Worm (Caenorhabditis elegans) whole organism, L4 larva: ENCODE measurements around the gene sym-1.
A peak's percentile ranks its signal among the peaks of the same experiment; 100 is the strongest.

Source experiments
- F10B5.3 ChIP-seq: sonication (generic microtip); optimal IDR thresholded peaks from 2 replicates; lab custom pipeline; 2016; ENCODE audit warnings: mild to moderate bottlenecking, missing genetic modification characterization, missing compliant biosample characterization
- F44E2.7 ChIP-seq: fragments of 200-800 bp; sonication (Bioruptor generic); IDR thresholded peaks from 2 replicates; pipeline ENCODE4 v2.1.2; 2022; ENCODE audit warnings: missing genetic modification characterization, missing compliant biosample characterization
- R02D3.7 ChIP-seq: fragments of 150-350 bp; sonication (generic microtip); optimal IDR thresholded peaks from 3 replicates; lab custom pipeline; 2014; ENCODE audit warnings: missing biosample characterization, missing genetic modification characterization
- T26A8.4 ChIP-seq: fragments of 200-800 bp; sonication (Bioruptor generic); IDR thresholded peaks from 2 replicates; pipeline ENCODE4 v1.3.6; 2022; ENCODE audit warnings: missing genetic modification characterization, missing compliant biosample characterization
- Y5F2A.4 ChIP-seq: fragments of 200-800 bp; sonication (Bioruptor generic); optimal IDR thresholded peaks from 2 replicates; lab custom pipeline; 2018; ENCODE audit warnings: mild to moderate bottlenecking, missing genetic modification characterization, missing compliant biosample characterization
- ZK337.2 ChIP-seq: fragments of 200-800 bp; sonication (Bioruptor generic); IDR thresholded peaks from 2 replicates; pipeline ENCODE4 v1.3.6; 2022; ENCODE audit warnings: missing genetic modification reagents, missing genetic modification characterization, missing compliant biosample characterization
- ZK546.5 ChIP-seq, 2 experiments: sonication (generic microtip); optimal IDR thresholded peaks; 2 replicates each; lab custom pipeline; 2017; ENCODE audit warnings: missing biosample characterization in 2 of 2, missing genetic modification characterization in 2 of 2
- aly-2 ChIP-seq: sonication (generic microtip); optimal IDR thresholded peaks from 2 replicates; lab custom pipeline; 2018; ENCODE audit warnings: missing biosample characterization, missing genetic modification characterization
- ceh-28 ChIP-seq: fragments of 150-350 bp; optimal IDR thresholded peaks from 2 replicates; lab custom pipeline; 2014; ENCODE audit warnings: missing biosample characterization, missing genetic modification reagents, missing genetic modification characterization
- ceh-44 ChIP-seq: fragments of 200-800 bp; sonication (Bioruptor generic); IDR thresholded peaks from 2 replicates; pipeline ENCODE4 v1.3.6; 2022; ENCODE audit warnings: missing genetic modification reagents, missing genetic modification characterization, missing compliant biosample characterization
- ceh-62 ChIP-seq: sonication (generic microtip); optimal IDR thresholded peaks from 2 replicates; lab custom pipeline; 2017; ENCODE audit warnings: missing biosample characterization, missing genetic modification characterization
- ceh-82 ChIP-seq: sonication (generic microtip); optimal IDR thresholded peaks from 2 replicates; lab custom pipeline; 2017; ENCODE audit warnings: missing biosample characterization, missing genetic modification characterization
- cey-2 ChIP-seq: sonication (generic microtip); optimal IDR thresholded peaks from 3 replicates; lab custom pipeline; 2017; ENCODE audit warnings: missing genetic modification characterization, mild to moderate bottlenecking, missing compliant biosample characterization, antibody characterized with exemption, borderline replicate concordance; ENCODE audit not compliant: insufficient read depth
- daf-16 ChIP-seq, 3 experiments: sonication (generic microtip); optimal IDR thresholded peaks; 2 replicates each; lab custom pipeline; 2016 to 2017; ENCODE audit warnings: missing genetic modification characterization in 3 of 3, missing genetic modification reagents in 3 of 3, mild to moderate bottlenecking in 2 of 3, missing compliant biosample characterization in 2 of 3, missing biosample characterization in 1 of 3, moderate library complexity in 1 of 3
- daf-8 ChIP-seq: fragments of 200-800 bp; sonication (Bioruptor generic); IDR thresholded peaks from 2 replicates; pipeline ENCODE4 v1.3.6; 2022; ENCODE audit warnings: missing genetic modification characterization, missing compliant biosample characterization
- dmd-6 ChIP-seq: fragments of 200-800 bp; sonication (Bioruptor generic); IDR thresholded peaks from 2 replicates; pipeline ENCODE4 v1.3.6; 2022; ENCODE audit warnings: missing genetic modification reagents, missing genetic modification characterization, missing compliant biosample characterization
- dmd-8 ChIP-seq: fragments of 200-800 bp; sonication (Bioruptor generic); IDR thresholded peaks from 2 replicates; pipeline ENCODE4 v1.3.6; 2022; ENCODE audit warnings: missing genetic modification characterization, missing compliant biosample characterization
- dmd-9 ChIP-seq: fragments of 200-800 bp; sonication (Bioruptor generic); IDR thresholded peaks from 2 replicates; pipeline ENCODE4 v1.3.6; 2022; ENCODE audit warnings: missing genetic modification reagents, missing genetic modification characterization, missing compliant biosample characterization
- duxl-1 ChIP-seq: sonication (generic microtip); optimal IDR thresholded peaks from 2 replicates; lab custom pipeline; 2016; ENCODE audit warnings: mild to moderate bottlenecking, missing genetic modification characterization, moderate library complexity, missing compliant biosample characterization; ENCODE audit not compliant: poor library complexity
- dve-1 ChIP-seq: sonication (generic microtip); optimal IDR thresholded peaks from 2 replicates; lab custom pipeline; 2017; ENCODE audit warnings: antibody characterized with exemption, mild to moderate bottlenecking, missing genetic modification characterization, missing compliant biosample characterization; ENCODE audit not compliant: insufficient read depth
- fos-1 ChIP-seq: fragments of 150-350 bp; optimal IDR thresholded peaks from 2 replicates; lab custom pipeline; 2014; ENCODE audit warnings: missing biosample characterization, missing genetic modification characterization
- hlh-11 ChIP-seq: fragments of 200-800 bp; sonication (Bioruptor generic); optimal IDR thresholded peaks from 2 replicates; lab custom pipeline; 2018; ENCODE audit warnings: mild to moderate bottlenecking, missing genetic modification characterization, missing compliant biosample characterization
- hlh-30 ChIP-seq: sonication (generic microtip); optimal IDR thresholded peaks from 2 replicates; lab custom pipeline; 2017; ENCODE audit warnings: antibody characterized with exemption, mild to moderate bottlenecking, missing genetic modification characterization, missing compliant biosample characterization; ENCODE audit not compliant: insufficient read depth
- hmg-1.1 ChIP-seq: fragments of 200-800 bp; sonication (Bioruptor generic); IDR thresholded peaks from 2 replicates; pipeline ENCODE4 v1.3.6; 2022; ENCODE audit warnings: missing genetic modification reagents, missing genetic modification characterization, missing compliant biosample characterization
- lin-1 ChIP-seq: fragments of 200-800 bp; sonication (Bioruptor generic); IDR thresholded peaks from 2 replicates; pipeline ENCODE4 v1.3.6; 2022; ENCODE audit warnings: missing genetic modification reagents, missing genetic modification characterization, missing compliant biosample characterization
- lin-29 ChIP-seq: fragments of 200-800 bp; sonication (Bioruptor generic); IDR thresholded peaks from 2 replicates; pipeline ENCODE4 v1.3.6; 2022; ENCODE audit warnings: missing genetic modification reagents, missing genetic modification characterization, missing compliant biosample characterization
- lin-38 ChIP-seq: fragments of 200-800 bp; sonication (Bioruptor generic); IDR thresholded peaks from 2 replicates; pipeline ENCODE4 v1.3.6; 2022; ENCODE audit warnings: missing genetic modification reagents, missing genetic modification characterization, missing compliant biosample characterization
- lir-3 ChIP-seq: sonication (generic microtip); optimal IDR thresholded peaks from 2 replicates; lab custom pipeline; 2016; ENCODE audit warnings: mild to moderate bottlenecking, missing genetic modification characterization, missing compliant biosample characterization
- madf-5 ChIP-seq, 2 experiments: fragments of 200-800 bp; sonication (Bioruptor generic); IDR thresholded peaks; 2 replicates each; pipeline ENCODE4 v1.3.6; 2022; ENCODE audit warnings: missing compliant biosample characterization in 2 of 2, missing genetic modification characterization in 2 of 2
- mes-2 ChIP-seq: sonication (generic microtip); optimal IDR thresholded peaks from 2 replicates; lab custom pipeline; 2016; ENCODE audit warnings: missing genotype, mild to moderate bottlenecking, missing genetic modification characterization, missing compliant biosample characterization; ENCODE audit not compliant: poor library complexity, severe bottlenecking
- nhr-102 ChIP-seq: sonication (generic microtip); optimal IDR thresholded peaks from 2 replicates; lab custom pipeline; 2016; ENCODE audit warnings: mild to moderate bottlenecking, missing genetic modification characterization, moderate library complexity, missing compliant biosample characterization
- nhr-28 ChIP-seq: fragments of 150-350 bp; optimal IDR thresholded peaks from 2 replicates; lab custom pipeline; 2014; ENCODE audit warnings: missing biosample characterization, missing genetic modification characterization
- nhr-41 ChIP-seq: fragments of 200-800 bp; sonication (Bioruptor generic); IDR thresholded peaks from 2 replicates; pipeline ENCODE4 v1.3.6; 2022; ENCODE audit warnings: missing genetic modification reagents, missing genetic modification characterization, missing compliant biosample characterization
- nhr-48 ChIP-seq: sonication (generic microtip); optimal IDR thresholded peaks from 2 replicates; lab custom pipeline; 2016; ENCODE audit warnings: mild to moderate bottlenecking, missing genetic modification characterization, missing compliant biosample characterization
- nhr-76 ChIP-seq: fragments of 150-350 bp; optimal IDR thresholded peaks from 2 replicates; lab custom pipeline; 2014; ENCODE audit warnings: missing biosample characterization, missing genetic modification characterization
- nhr-77 ChIP-seq: fragments of 150-350 bp; optimal IDR thresholded peaks from 2 replicates; lab custom pipeline; 2014; ENCODE audit warnings: missing biosample characterization, missing genetic modification characterization
- pha-4 ChIP-seq, 2 experiments: fragments of 150-350 bp in 1 of 2; fragments of 200-800 bp in 1 of 2; sonication (Bioruptor generic) in 1 of 2; IDR thresholded peaks in 1 of 2; optimal IDR thresholded peaks in 1 of 2; 2 replicates each; pipeline versions ENCODE4 v1.3.6 to Lab custom; 2014 to 2022; ENCODE audit warnings: missing genetic modification characterization in 2 of 2, missing genetic modification reagents in 2 of 2, missing biosample characterization in 1 of 2, missing compliant biosample characterization in 1 of 2
- php-3 ChIP-seq: fragments of 200-800 bp; sonication (Bioruptor generic); IDR thresholded peaks from 2 replicates; pipeline ENCODE4 v1.3.6; 2022; ENCODE audit warnings: missing genetic modification reagents, missing genetic modification characterization, missing compliant biosample characterization
- pqm-1 ChIP-seq: sonication (generic microtip); optimal IDR thresholded peaks from 2 replicates; lab custom pipeline; 2017; ENCODE audit warnings: missing biosample characterization, missing genetic modification characterization
- set-16 ChIP-seq: fragments of 200-800 bp; sonication (Bioruptor generic); IDR thresholded peaks from 2 replicates; pipeline ENCODE4 v1.3.6; 2022; ENCODE audit warnings: missing genetic modification reagents, missing genetic modification characterization, missing compliant biosample characterization
- skn-1 ChIP-seq: fragments of 150-350 bp; optimal IDR thresholded peaks from 2 replicates; lab custom pipeline; 2014; ENCODE audit warnings: missing biosample characterization, missing genetic modification characterization
- snpc-1.2 ChIP-seq: fragments of 200-800 bp; sonication (Bioruptor generic); IDR thresholded peaks from 2 replicates; pipeline ENCODE4 v1.3.6; 2022; ENCODE audit warnings: missing genetic modification reagents, missing genetic modification characterization, missing compliant biosample characterization
- snpc-4 ChIP-seq: fragments of 150-350 bp; optimal IDR thresholded peaks from 2 replicates; lab custom pipeline; 2014; ENCODE audit warnings: missing biosample characterization, missing genetic modification characterization
- tag-97 ChIP-seq: fragments of 200-800 bp; sonication (Bioruptor generic); IDR thresholded peaks from 2 replicates; pipeline ENCODE4 v1.3.6; 2022; ENCODE audit warnings: missing genetic modification characterization, missing compliant biosample characterization
- tra-1 ChIP-seq: fragments of 200-800 bp; sonication (Bioruptor generic); IDR thresholded peaks from 2 replicates; pipeline ENCODE4 v1.3.6; 2022; ENCODE audit warnings: missing genetic modification reagents, missing genetic modification characterization, missing compliant biosample characterization
- unc-62 ChIP-seq, 3 experiments: fragments of 150-350 bp in 1 of 3; sonication (generic microtip); optimal IDR thresholded peaks in 2 of 3; peaks in 1 of 3; 1 replicate in 1 of 3; 2 replicates in 2 of 3; lab custom pipeline; 2014 to 2017; ENCODE audit warnings: missing biosample characterization in 3 of 3, missing genetic modification characterization in 3 of 3, missing genetic modification reagents in 3 of 3, missing genotype in 1 of 3
- zag-1 ChIP-seq: fragments of 150-350 bp; optimal IDR thresholded peaks from 2 replicates; lab custom pipeline; 2014; ENCODE audit warnings: missing biosample characterization, missing genetic modification characterization
- zfp-3 ChIP-seq: fragments of 200-800 bp; sonication (Bioruptor generic); conservative IDR thresholded peaks from 2 replicates; pipeline ENCODE4 v1.3.6; 2022; ENCODE audit warnings: missing genetic modification reagents, missing genetic modification characterization, missing compliant biosample characterization
- ztf-11 ChIP-seq: fragments of 150-350 bp; optimal IDR thresholded peaks from 2 replicates; lab custom pipeline; 2014; ENCODE audit warnings: missing biosample characterization, missing genetic modification characterization
- ztf-7 ChIP-seq: fragments of 150-350 bp; optimal IDR thresholded peaks from 2 replicates; lab custom pipeline; 2014; ENCODE audit warnings: missing biosample characterization, missing genetic modification characterization

Gene sym-1

ce11 chrX:14539468-14539867, 42.0 kb upstream of the sym-1 start:
- TF ChIP-seq mes-2 (tag; lab: Kevin White, UChicago): no peak
- TF ChIP-seq R02D3.7 (tag; lab: Kevin White, UChicago): no peak
- peak; percentile 91 for TF ChIP-seq dmd-6 (GFP tag; lab: Robert Waterston, UW)
- TF ChIP-seq ceh-28 (tag; lab: Kevin White, UChicago): no peak
- no peak for TF ChIP-seq T26A8.4
- no peak for TF ChIP-seq F44E2.7 (GFP tag; lab: Robert Waterston, UW)
- TF ChIP-seq tra-1 (GFP tag; lab: Robert Waterston, UW): peak; percentile 75
- TF ChIP-seq daf-8 (GFP tag; lab: Robert Waterston, UW): no peak
- peak in 1 of 2 experiments; percentile 19 for TF ChIP-seq daf-16 (GFP tag; optimal IDR thresholded peaks at IDR 0.05; lab: Kevin White, UChicago)
- TF ChIP-seq daf-16 (tag; optimal IDR thresholded peaks at IDR 0.05; lab: Kevin White, UChicago): peak; percentile 97
- TF ChIP-seq ceh-82 (tag; lab: Kevin White, UChicago): no peak
- no peak for TF ChIP-seq nhr-76
- no peak for TF ChIP-seq Y5F2A.4 (GFP tag; lab: Kevin White, UChicago)
- TF ChIP-seq snpc-4 (tag; lab: Kevin White, UChicago): no peak
- TF ChIP-seq cey-2 (tag; lab: Kevin White, UChicago): no peak
- no peak for TF ChIP-seq nhr-41
- TF ChIP-seq duxl-1 (tag; lab: Kevin White, UChicago): no peak
- no peak for TF ChIP-seq zfp-3 (GFP tag; lab: Robert Waterston, UW)
- no peak for TF ChIP-seq nhr-77 (tag; lab: Kevin White, UChicago)
- no peak for TF ChIP-seq hmg-1.1 (GFP tag; lab: Robert Waterston, UW)
- no peak for TF ChIP-seq madf-5 (GFP tag; IDR thresholded peaks at IDR 0.05; lab: Robert Waterston, UW)
- peak; percentile 39 for TF ChIP-seq nhr-48 (tag; lab: Kevin White, UChicago)
- TF ChIP-seq lin-1 (GFP tag; lab: Robert Waterston, UW): peak; percentile 68; the same call in 1 of the 2 replicates
- TF ChIP-seq nhr-28: peak; percentile 49
- no peak for TF ChIP-seq zag-1 (tag; lab: Kevin White, UChicago)
- TF ChIP-seq tag-97 (GFP tag; lab: Robert Waterston, UW): no peak
- peak; percentile 44 for TF ChIP-seq hlh-30 (tag; lab: Kevin White, UChicago)
- no peak for TF ChIP-seq ZK546.5 (tag; optimal IDR thresholded peaks at IDR 0.05; lab: Kevin White, UChicago)
- peak; percentile 21 for TF ChIP-seq nhr-102 (tag; lab: Kevin White, UChicago)
- no peak for TF ChIP-seq set-16
- TF ChIP-seq pqm-1 (tag; lab: Kevin White, UChicago): peak; percentile 73
- TF ChIP-seq pha-4 (GFP tag; IDR thresholded peaks at IDR 0.05; lab: Robert Waterston, UW): no peak
- no peak for TF ChIP-seq pha-4 (tag; optimal IDR thresholded peaks at IDR 0.05; lab: Kevin White, UChicago)
- no peak for TF ChIP-seq lin-29 (GFP tag; lab: Robert Waterston, UW)
- no peak for TF ChIP-seq ZK337.2 (GFP tag; lab: Robert Waterston, UW)
- no peak for TF ChIP-seq dmd-8 (GFP tag; lab: Robert Waterston, UW)
- no peak for TF ChIP-seq skn-1
- TF ChIP-seq php-3 (GFP tag; lab: Robert Waterston, UW): peak; percentile 80
- no peak for TF ChIP-seq dmd-9 (GFP tag; lab: Robert Waterston, UW)
- TF ChIP-seq lir-3 (tag; lab: Kevin White, UChicago): no peak
- peak; percentile 82 for TF ChIP-seq hlh-11 (tag; lab: Kevin White, UChicago)
- peak in 1 of 2 experiments; percentile 98 for TF ChIP-seq unc-62 (GFP tag; optimal IDR thresholded peaks at IDR 0.05 in 1 of 2; lab: Kevin White, UChicago)
- TF ChIP-seq unc-62 (tag; optimal IDR thresholded peaks at IDR 0.05; lab: Kevin White, UChicago): no peak
- TF ChIP-seq snpc-1.2: no peak
- no peak for TF ChIP-seq ztf-7 (tag; lab: Kevin White, UChicago)
- no peak for TF ChIP-seq lin-38
- no peak for TF ChIP-seq ceh-44
- TF ChIP-seq F10B5.3 (tag; lab: Kevin White, UChicago): no peak
- no peak for TF ChIP-seq aly-2
- peak; percentile 74 for TF ChIP-seq dve-1 (tag; lab: Kevin White, UChicago)
- TF ChIP-seq ztf-11 (tag; lab: Kevin White, UChicago): no peak
- TF ChIP-seq fos-1 (tag; lab: Kevin White, UChicago): no peak
- no peak for TF ChIP-seq ceh-62
